ENCODE assay signal across 3 fruit fly cellular contexts in genomic region chr3R:20962965-20963364, dm6.
TF ChIP-seq lines count a peak whose summit lies in the region.

No protein-coding gene starts in this region.

- TF ChIP-seq CTCF in whole organism, embryonic (GFP tag; optimal IDR thresholded peaks at IDR 0.05; lab: Kevin White, UChicago), result no peak

TF ChIP-seq in whole organism, adult, 20 proteins besides CTCF, POLR2A, EP300 and RAD21:
- TF ChIP-seq bab1 (GFP tag; optimal IDR thresholded peaks at IDR 0.05; lab: Kevin White, UChicago) (no peak), cic (GFP tag; optimal IDR thresholded peaks at IDR 0.05; lab: Kevin White, UChicago) (peak; percentile 87), CG11617 (GFP tag; optimal IDR thresholded peaks at IDR 0.05; lab: Kevin White, UChicago) (peak; percentile 12), tj (GFP tag; optimal IDR thresholded peaks at IDR 0.05; lab: Kevin White, UChicago) (no peak), kay (GFP tag; lab: Kevin White, UChicago; ENCODE audit: borderline replicate concordance) (peak; percentile 52)

TF ChIP-seq in whole organism, embryonic, 481 proteins besides CTCF, POLR2A, EP300 and RAD21:
- TF ChIP-seq z (GFP tag; IDR thresholded peaks at IDR 0.05; lab: Robert Waterston, UW) (peak; percentile 22; the same call in 1 of the 3 replicates), ham (GFP tag; IDR thresholded peaks at IDR 0.05; lab: Robert Waterston, UW) (no peak)
TF ChIP-seq in whole organism, embryonic: peak in this region for 1.

TF ChIP-seq in whole organism, prepupa, 60 proteins besides CTCF, POLR2A, EP300 and RAD21:
- TF ChIP-seq lz (GFP tag; optimal IDR thresholded peaks at IDR 0.05; lab: Kevin White, UChicago), result no peak
- TF ChIP-seq Gug (GFP tag; IDR thresholded peaks at IDR 0.05; lab: Robert Waterston, UW), result no peak
- no peak for TF ChIP-seq CG1621 (tag; optimal IDR thresholded peaks at IDR 0.05; lab: Kevin White, UChicago)
- peak; percentile 39 for TF ChIP-seq svp (GFP tag; lab: Kevin White, UChicago)
- TF ChIP-seq Ets96B (tag; optimal IDR thresholded peaks at IDR 0.05; lab: Kevin White, UChicago), result no peak
- TF ChIP-seq Eip93F (GFP tag; optimal IDR thresholded peaks at IDR 0.05; lab: Kevin White, UChicago), result no peak
- no peak for TF ChIP-seq CG3032 (tag; optimal IDR thresholded peaks at IDR 0.05; lab: Kevin White, UChicago)
